Fruit fly (Drosophila melanogaster): ENCODE results near the gene IFT57.

DNA sequence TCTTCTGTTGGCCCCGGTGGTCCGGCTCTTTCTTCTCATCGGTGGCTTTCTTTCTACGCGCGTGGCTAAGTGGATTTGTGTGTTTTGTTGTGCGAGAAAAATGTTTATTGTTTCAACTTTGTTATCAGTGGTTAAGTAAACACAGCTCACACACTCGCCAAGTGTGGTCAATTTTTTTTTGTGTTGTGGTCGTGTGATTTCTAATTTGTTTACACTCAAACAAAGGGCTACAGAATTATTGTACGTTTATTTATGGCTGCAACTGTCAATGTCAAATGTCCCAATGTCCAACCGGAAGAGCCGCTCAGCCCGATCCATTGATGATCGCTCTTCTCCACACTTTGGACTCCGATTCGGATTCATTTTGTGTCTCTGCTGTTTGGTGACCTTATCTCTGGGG, 40.0 kb downstream of the IFT57 start:
- no peak for TF ChIP-seq gsb (GFP tag; IDR thresholded peaks at IDR 0.05)
- TF ChIP-seq peb (GFP tag; IDR thresholded peaks at IDR 0.05) = no peak
- TF ChIP-seq CG2678 (tag; optimal IDR thresholded peaks at IDR 0.05) = no peak
- no peak for TF ChIP-seq dan (GFP tag; IDR thresholded peaks at IDR 0.05)
- no peak for TF ChIP-seq p53 (GFP tag; optimal IDR thresholded peaks at IDR 0.05)
- TF ChIP-seq gce (GFP tag; IDR thresholded peaks at IDR 0.05) = no peak
- no peak for TF ChIP-seq wor (GFP tag; IDR thresholded peaks at IDR 0.05)
- TF ChIP-seq CG7271 (tag; optimal IDR thresholded peaks at IDR 0.05) = no peak
